Worm (Caenorhabditis elegans): ENCODE measurements around the gene gst-22.

The gst-22 gene

ce11 chrV:16195379-16195778, 36.7 kb downstream of the gst-22 start, which contains the start of gene rabr-3:
Gene rabr-3, plus strand, starts transcription at chrV:16195679.
- TF ChIP-seq nhr-28 (tag; optimal IDR thresholded peaks at IDR 0.05) (no peak), egl-27 (tag; optimal IDR thresholded peaks at IDR 0.05) (no peak), elt-3 (tag; optimal IDR thresholded peaks at IDR 0.05) (no peak), daf-12 (tag; optimal IDR thresholded peaks at IDR 0.05) (no peak), ceh-9 (tag; optimal IDR thresholded peaks at IDR 0.05) (no peak), lin-15B (tag; optimal IDR thresholded peaks at IDR 0.05) (no peak), eor-1 (tag; optimal IDR thresholded peaks at IDR 0.05) (no peak), nhr-237 (tag; optimal IDR thresholded peaks at IDR 0.05) (no peak), hmg-11 (tag; optimal IDR thresholded peaks at IDR 0.05) (no peak), fkh-10 (GFP tag; optimal IDR thresholded peaks at IDR 0.05) (no peak), nhr-76 (tag; optimal IDR thresholded peaks at IDR 0.05) (no peak), mdl-1 (tag; optimal IDR thresholded peaks at IDR 0.05) (no peak), lsy-12 (tag; optimal IDR thresholded peaks at IDR 0.05) (no peak), nhr-23 (tag; optimal IDR thresholded peaks at IDR 0.05) (no peak), egl-5 (tag; optimal IDR thresholded peaks at IDR 0.05) (no peak), ceh-28 (tag; optimal IDR thresholded peaks at IDR 0.05) (no peak), unc-39 (tag; optimal IDR thresholded peaks at IDR 0.05) (no peak)

DNA sequence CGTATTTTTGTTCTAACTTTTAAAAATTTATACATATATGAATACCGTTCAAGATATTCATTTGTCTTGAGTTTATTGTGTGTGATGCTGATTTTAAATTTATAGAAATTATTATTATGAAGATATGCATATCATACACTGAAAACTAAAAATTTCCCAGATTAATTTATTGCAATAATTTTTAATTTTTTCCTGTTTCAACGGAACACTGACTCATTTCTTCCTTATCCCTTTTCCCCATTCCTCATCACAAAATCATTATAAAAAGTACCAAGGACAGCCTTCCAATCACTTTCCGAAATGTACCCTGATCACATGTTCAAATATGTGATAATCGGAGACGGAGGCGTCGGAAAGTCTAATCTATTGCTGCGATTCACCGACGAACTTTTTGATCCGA, 37.4 kb downstream of the gst-22 start, which contains the start of gene rabr-4:
Gene rabr-4 (plus strand): TSS at position 301 of the 400 bp plus-strand sequence.
- TF ChIP-seq lsy-12 (tag; optimal IDR thresholded peaks at IDR 0.05) (no peak), daf-12 (tag; optimal IDR thresholded peaks at IDR 0.05) (no peak), nhr-25 (tag; optimal IDR thresholded peaks at IDR 0.05) (no peak), eor-1 (tag; optimal IDR thresholded peaks at IDR 0.05) (no peak)

DNA sequence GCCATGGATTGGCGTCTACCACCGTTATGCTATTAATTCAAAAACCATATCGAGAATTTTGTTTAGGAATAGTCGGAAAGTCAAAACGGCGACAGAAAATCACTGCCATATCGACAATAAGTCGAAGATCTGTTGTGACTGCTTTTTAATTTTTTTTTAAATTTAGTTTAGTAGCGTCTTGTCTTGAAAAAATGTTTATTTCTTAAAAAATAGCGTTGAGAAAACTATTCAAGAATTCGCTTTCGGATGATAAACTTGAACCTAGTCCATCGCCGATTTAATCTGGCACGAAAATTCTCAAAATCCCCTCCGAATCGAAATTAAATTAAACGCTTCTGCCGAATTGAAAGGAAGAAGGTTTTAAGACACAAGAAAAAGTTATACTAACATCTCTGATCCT, 40.0 kb downstream of the gst-22 start, which contains the start of gene srh-279:
Gene srh-279 (plus strand): TSS at position 301 of the 400 bp plus-strand sequence.
- TF ChIP-seq nhr-28 (tag; optimal IDR thresholded peaks at IDR 0.05) (no peak), nhr-23 (tag; optimal IDR thresholded peaks at IDR 0.05) (no peak), ceh-16 (tag; optimal IDR thresholded peaks at IDR 0.05) (no peak), egl-27 (tag; optimal IDR thresholded peaks at IDR 0.05) (no peak), jun-1 (tag; optimal IDR thresholded peaks at IDR 0.05) (no peak), lin-15B (tag; optimal IDR thresholded peaks at IDR 0.05) (no peak), elt-2 (tag; optimal IDR thresholded peaks at IDR 0.05) (no peak), ceh-9 (tag; optimal IDR thresholded peaks at IDR 0.05) (no peak), unc-39 (tag; optimal IDR thresholded peaks at IDR 0.05) (no peak), ztf-4 (tag; optimal IDR thresholded peaks at IDR 0.05) (no peak), mml-1 (tag; optimal IDR thresholded peaks at IDR 0.05) (no peak), ztf-11 (tag; optimal IDR thresholded peaks at IDR 0.05) (no peak), aly-2 (tag; optimal IDR thresholded peaks at IDR 0.05) (no peak), fkh-2 (tag; optimal IDR thresholded peaks at IDR 0.05) (no peak), zag-1 (tag; optimal IDR thresholded peaks at IDR 0.05) (no peak), hmg-11 (tag; optimal IDR thresholded peaks at IDR 0.05) (no peak), skn-1 (tag; optimal IDR thresholded peaks at IDR 0.05) (no peak), tbx-2 (tag; optimal IDR thresholded peaks at IDR 0.05) (no peak)

- TF ChIP-seq nhr-43 (tag; optimal IDR thresholded peaks at IDR 0.05; ENCODE audit: poor library complexity, severe bottlenecking) (no peak), fkh-10 (GFP tag; optimal IDR thresholded peaks at IDR 0.05) (no peak), ama-1 (optimal IDR thresholded peaks at IDR 0.05) (no peak), pha-4 (tag; optimal IDR thresholded peaks at IDR 0.05) (no peak), mdl-1 (tag; optimal IDR thresholded peaks at IDR 0.05) (no peak), ceh-82 (tag; optimal IDR thresholded peaks at IDR 0.05) (no peak), nhr-12 (tag; optimal IDR thresholded peaks at IDR 0.05) (no peak), elt-1 (tag; optimal IDR thresholded peaks at IDR 0.05) (no peak), hmg-11 (tag; optimal IDR thresholded peaks at IDR 0.05) (no peak), egl-5 (tag; optimal IDR thresholded peaks at IDR 0.05) (no peak), elt-3 (tag; optimal IDR thresholded peaks at IDR 0.05) (no peak), nfya-1 (tag; optimal IDR thresholded peaks at IDR 0.05; ENCODE audit: insufficient read depth) (no peak), aly-2 (tag; optimal IDR thresholded peaks at IDR 0.05) (no peak), ceh-16 (tag; optimal IDR thresholded peaks at IDR 0.05) (no peak), nhr-67 (tag; optimal IDR thresholded peaks at IDR 0.05) (no peak), ztf-11 (tag; optimal IDR thresholded peaks at IDR 0.05) (no peak), skn-1 (tag; optimal IDR thresholded peaks at IDR 0.05) (no peak), elt-2 (tag; optimal IDR thresholded peaks at IDR 0.05) (no peak), ceh-9 (tag; optimal IDR thresholded peaks at IDR 0.05) (no peak)
These were observed 41.6 kb downstream of the gst-22 start, which contains the start of gene srh-281 for ce11 chrV:16190485-16190884. Gene srh-281, plus strand, starts transcription at chrV:16190785.
